Worm (Caenorhabditis elegans) whole organism, midembryonic: ENCODE measurements around the gene mbk-2.

ENCODE experiments used
- flt-1 ChIP-seq: fragments of 200-800 bp; sonication (Bioruptor generic); IDR thresholded peaks from 2 replicates; pipeline ENCODE4 v1.3.6; 2022; ENCODE audit warnings: missing genetic modification characterization, missing compliant biosample characterization
- med-1 ChIP-seq: sonication (generic microtip); optimal IDR thresholded peaks from 2 replicates; lab custom pipeline; 2017; ENCODE audit warnings: missing genetic modification characterization, mild to moderate bottlenecking, missing compliant biosample characterization, antibody characterized with exemption, missing genetic modification reagents; ENCODE audit not compliant: insufficient read depth
- ref-1 ChIP-seq: fragments of 200-800 bp; sonication (Bioruptor generic); conservative IDR thresholded peaks from 2 replicates; pipeline ENCODE4 v1.3.6; 2022; ENCODE audit warnings: missing genetic modification reagents, missing genetic modification characterization, missing compliant biosample characterization
- tab-1 ChIP-seq: fragments of 200-800 bp; sonication (Bioruptor generic); IDR thresholded peaks from 2 replicates; pipeline ENCODE4 v1.3.6; 2022; ENCODE audit warnings: missing genetic modification characterization, missing compliant biosample characterization
- ztf-23 ChIP-seq: fragments of 200-800 bp; sonication (Bioruptor generic); IDR thresholded peaks from 2 replicates; pipeline ENCODE4 v1.3.6; 2022; ENCODE audit warnings: missing genetic modification reagents, missing genetic modification characterization, missing compliant biosample characterization
- ztf-29 ChIP-seq: fragments of 200-800 bp; sonication (Bioruptor generic); IDR thresholded peaks from 2 replicates; pipeline ENCODE4 v1.3.6; 2022; ENCODE audit warnings: missing genetic modification reagents, missing genetic modification characterization, missing compliant biosample characterization

DNA sequence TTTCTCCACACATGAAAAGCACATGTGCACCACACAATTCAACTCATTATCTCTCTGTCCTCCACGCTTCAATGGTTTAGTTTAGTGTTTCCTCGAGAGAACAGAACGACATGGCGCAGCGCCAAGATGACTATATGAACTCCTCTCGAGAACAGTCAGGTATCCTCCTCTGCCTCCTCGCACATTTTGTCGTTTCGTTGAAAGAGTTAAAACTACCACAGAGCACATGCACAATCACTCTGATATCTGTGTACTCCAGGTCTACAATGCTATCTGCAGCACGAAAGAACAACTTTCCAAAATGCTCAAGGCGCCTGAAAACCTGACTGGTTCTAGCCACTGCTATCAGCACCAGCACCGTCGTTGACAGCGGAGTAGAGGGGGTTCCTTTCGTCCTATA, 17.8 kb downstream of the mbk-2 start:
- no peak for TF ChIP-seq ztf-23 (GFP tag; lab: Robert Waterston, UW)
- TF ChIP-seq ref-1 = no peak
- no peak for TF ChIP-seq ztf-29 (GFP tag; lab: Robert Waterston, UW)
- TF ChIP-seq tab-1 (GFP tag; lab: Robert Waterston, UW) = no peak
- TF ChIP-seq flt-1 (GFP tag; lab: Robert Waterston, UW) = no peak
- TF ChIP-seq med-1 (GFP tag; lab: Kevin White, UChicago) = no peak
